Fruit fly (Drosophila melanogaster) whole organism, wandering third instar larva: Measurements from ENCODE around the gene Traf-like.

Experiments
- Abd-B ChIP-seq: fragments of >200 bp; optimal IDR thresholded peaks from 2 replicates; lab custom pipeline; 2017; ENCODE audit warnings: missing biosample characterization, missing genetic modification characterization
- CG32264 ChIP-seq: fragments of 200-800 bp; sonication (Bioruptor generic); optimal IDR thresholded peaks from 2 replicates; lab custom pipeline; 2016; ENCODE audit warnings: missing biosample characterization, missing genetic modification characterization
- CG9705 ChIP-seq: fragments of 200-800 bp; sonication (Bioruptor generic); optimal IDR thresholded peaks from 2 replicates; lab custom pipeline; 2018; ENCODE audit warnings: missing biosample characterization, mild to moderate bottlenecking, missing genetic modification characterization
- CrebA ChIP-seq: fragments of 200-800 bp; sonication (Bioruptor generic); optimal IDR thresholded peaks from 2 replicates; lab custom pipeline; 2016; ENCODE audit warnings: missing biosample characterization, mild to moderate bottlenecking, missing genetic modification characterization, borderline replicate concordance
- Dfd ChIP-seq: fragments of >200 bp; optimal IDR thresholded peaks from 2 replicates; lab custom pipeline; 2017; ENCODE audit warnings: missing biosample characterization, missing genetic modification characterization
- Dif ChIP-seq: fragments of 200-275, 200-300 bp; sonication (Bioruptor generic); optimal IDR thresholded peaks from 2 replicates; lab custom pipeline; 2018; ENCODE audit warnings: missing biosample characterization, missing genetic modification characterization; ENCODE audit not compliant: partially characterized antibody
- GATAd ChIP-seq: sonication (Bioruptor generic); optimal IDR thresholded peaks from 2 replicates; lab custom pipeline; 2016; ENCODE audit warnings: missing biosample characterization, missing genetic modification characterization
- HLH106 ChIP-seq: fragments of 200-800 bp; optimal IDR thresholded peaks from 3 replicates; lab custom pipeline; 2019; ENCODE audit warnings: missing biosample characterization, mild to moderate bottlenecking, missing genetic modification characterization, moderate library complexity
- Hnf4 ChIP-seq: fragments of 200-800 bp; sonication (Bioruptor generic); optimal IDR thresholded peaks from 2 replicates; lab custom pipeline; 2016; ENCODE audit warnings: missing biosample characterization, mild to moderate bottlenecking, missing genetic modification characterization
- Hr78 ChIP-seq: fragments of >200 bp; optimal IDR thresholded peaks from 2 replicates; lab custom pipeline; 2017; ENCODE audit warnings: missing biosample characterization, missing genetic modification characterization
- Hr83 ChIP-seq: fragments of 200-300 bp; sonication (Bioruptor generic); optimal IDR thresholded peaks from 2 replicates; lab custom pipeline; 2016; ENCODE audit warnings: missing biosample characterization, mild to moderate bottlenecking, missing genetic modification characterization, moderate library complexity; ENCODE audit not compliant: poor library complexity, severe bottlenecking
- Jra ChIP-seq: sonication (Bioruptor generic); optimal IDR thresholded peaks from 2 replicates; lab custom pipeline; 2016; ENCODE audit warnings: missing biosample characterization, missing genetic modification characterization
- Mio ChIP-seq: sonication (Bioruptor generic); optimal IDR thresholded peaks from 2 replicates; lab custom pipeline; 2016; ENCODE audit warnings: missing biosample characterization, missing genetic modification characterization
- Myc ChIP-seq: fragments of >200 bp; optimal IDR thresholded peaks from 2 replicates; lab custom pipeline; 2017
- N ChIP-seq: fragments of >200 bp; optimal IDR thresholded peaks from 2 replicates; lab custom pipeline; 2018; ENCODE audit warnings: missing biosample characterization, missing external identifiers, missing genetic modification characterization
- OdsH ChIP-seq: fragments of 200-800 bp; sonication (Bioruptor generic); optimal IDR thresholded peaks from 2 replicates; lab custom pipeline; 2016; ENCODE audit warnings: missing biosample characterization, mild to moderate bottlenecking, missing genetic modification characterization
- Rel ChIP-seq, 2 experiments: fragments of 200-800 bp; sonication (Bioruptor generic) in 1 of 2; optimal IDR thresholded peaks; 2 replicates in 1 of 2; 3 replicates in 1 of 2; lab custom pipeline; 2016 to 2019; ENCODE audit warnings: mild to moderate bottlenecking in 2 of 2, missing biosample characterization in 2 of 2, missing genetic modification characterization in 2 of 2, moderate library complexity in 1 of 2
- Sp1 ChIP-seq: fragments of 200-800 bp; sonication (Bioruptor generic); optimal IDR thresholded peaks from 3 replicates; lab custom pipeline; 2019; ENCODE audit warnings: missing biosample characterization, mild to moderate bottlenecking, missing genetic modification characterization, moderate library complexity
- Vsx2 ChIP-seq: fragments of 200-300, 225-300 bp; sonication (Bioruptor generic); optimal IDR thresholded peaks from 2 replicates; lab custom pipeline; 2018; ENCODE audit warnings: missing biosample characterization, missing genetic modification characterization; ENCODE audit not compliant: partially characterized antibody
- br ChIP-seq: fragments of 200-800 bp; sonication (Bioruptor generic); optimal IDR thresholded peaks from 2 replicates; lab custom pipeline; 2016; ENCODE audit warnings: missing biosample characterization, missing genetic modification characterization
- brk ChIP-seq: fragments of 200-800 bp; sonication (Bioruptor generic); optimal IDR thresholded peaks from 2 replicates; lab custom pipeline; 2016; ENCODE audit warnings: missing biosample characterization, mild to moderate bottlenecking, missing genetic modification characterization
- dl ChIP-seq, 2 experiments: fragments of 175-275, 200-275 bp in 1 of 2; fragments of 200-275 bp in 1 of 2; sonication (Bioruptor generic); optimal IDR thresholded peaks; lab custom pipeline; 2018; ENCODE audit warnings: mild to moderate bottlenecking in 2 of 2, missing biosample characterization in 2 of 2, missing genetic modification characterization in 2 of 2, moderate library complexity in 2 of 2; ENCODE audit not compliant: partially characterized antibody in 2 of 2, insufficient read depth in 1 of 2
- dmrt93B ChIP-seq: fragments of 200-800 bp; sonication (Bioruptor generic); optimal IDR thresholded peaks from 2 replicates; lab custom pipeline; 2018; ENCODE audit warnings: missing biosample characterization, mild to moderate bottlenecking, missing genetic modification characterization
- dsf ChIP-seq: sonication (Bioruptor generic); optimal IDR thresholded peaks from 2 replicates; lab custom pipeline; 2016; ENCODE audit warnings: missing biosample characterization, missing genetic modification characterization, borderline replicate concordance
- ey ChIP-seq: fragments of 200-800 bp; sonication (Bioruptor generic); optimal IDR thresholded peaks from 2 replicates; lab custom pipeline; 2016; ENCODE audit warnings: missing biosample characterization, missing genetic modification characterization
- foxo ChIP-seq, 2 experiments: fragments of 200-800 bp; sonication (Bioruptor generic); optimal IDR thresholded peaks; 2 replicates in 1 of 2; 3 replicates in 1 of 2; lab custom pipeline; 2016 to 2017; ENCODE audit warnings: missing biosample characterization in 2 of 2, missing genetic modification characterization in 2 of 2
- fru ChIP-seq: fragments of 200-800 bp; sonication (Bioruptor generic); optimal IDR thresholded peaks from 3 replicates; lab custom pipeline; 2016; ENCODE audit warnings: missing biosample characterization, mild to moderate bottlenecking, missing genetic modification characterization
- h ChIP-seq: fragments of 200-800 bp; sonication (Bioruptor generic); optimal IDR thresholded peaks from 3 replicates; lab custom pipeline; 2016; ENCODE audit warnings: missing biosample characterization, mild to moderate bottlenecking, missing genetic modification characterization
- jim ChIP-seq: fragments of 175-275, 200-325 bp; sonication (Bioruptor generic); optimal IDR thresholded peaks from 2 replicates; lab custom pipeline; 2016; ENCODE audit warnings: missing biosample characterization, mild to moderate bottlenecking, missing genetic modification characterization
- lola ChIP-seq: fragments of >200 bp; optimal IDR thresholded peaks from 2 replicates; lab custom pipeline; 2017; ENCODE audit warnings: missing biosample characterization, missing genetic modification characterization
- pan ChIP-seq: fragments of >200 bp; optimal IDR thresholded peaks from 2 replicates; lab custom pipeline; 2017
- psq ChIP-seq: fragments of 200-800 bp; sonication (Bioruptor generic); optimal IDR thresholded peaks from 3 replicates; lab custom pipeline; 2017; ENCODE audit warnings: missing biosample characterization, mild to moderate bottlenecking, missing genetic modification characterization, moderate library complexity
- rgr ChIP-seq: fragments of 200-800 bp; sonication (Bioruptor generic); optimal IDR thresholded peaks from 3 replicates; lab custom pipeline; 2016; ENCODE audit warnings: missing biosample characterization, mild to moderate bottlenecking, missing genetic modification characterization
- sage ChIP-seq: fragments of 200-800 bp; sonication (Bioruptor generic); optimal IDR thresholded peaks from 2 replicates; lab custom pipeline; 2016; ENCODE audit warnings: missing biosample characterization, mild to moderate bottlenecking, missing genetic modification characterization
- sv ChIP-seq: fragments of 200-800 bp; sonication (Bioruptor generic); optimal IDR thresholded peaks from 3 replicates; lab custom pipeline; 2016; ENCODE audit warnings: missing biosample characterization, missing genetic modification characterization
- tai ChIP-seq: sonication (Bioruptor generic); optimal IDR thresholded peaks from 2 replicates; lab custom pipeline; 2016; ENCODE audit warnings: missing biosample characterization, missing genetic modification characterization
- usp ChIP-seq: fragments of >200 bp; optimal IDR thresholded peaks from 2 replicates; lab custom pipeline; 2017; ENCODE audit warnings: missing biosample characterization, missing genetic modification characterization
- woc ChIP-seq: sonication (Bioruptor generic); optimal IDR thresholded peaks from 2 replicates; lab custom pipeline; 2016; ENCODE audit warnings: missing biosample characterization, mild to moderate bottlenecking, missing genetic modification characterization

Traf-like gene

DNA sequence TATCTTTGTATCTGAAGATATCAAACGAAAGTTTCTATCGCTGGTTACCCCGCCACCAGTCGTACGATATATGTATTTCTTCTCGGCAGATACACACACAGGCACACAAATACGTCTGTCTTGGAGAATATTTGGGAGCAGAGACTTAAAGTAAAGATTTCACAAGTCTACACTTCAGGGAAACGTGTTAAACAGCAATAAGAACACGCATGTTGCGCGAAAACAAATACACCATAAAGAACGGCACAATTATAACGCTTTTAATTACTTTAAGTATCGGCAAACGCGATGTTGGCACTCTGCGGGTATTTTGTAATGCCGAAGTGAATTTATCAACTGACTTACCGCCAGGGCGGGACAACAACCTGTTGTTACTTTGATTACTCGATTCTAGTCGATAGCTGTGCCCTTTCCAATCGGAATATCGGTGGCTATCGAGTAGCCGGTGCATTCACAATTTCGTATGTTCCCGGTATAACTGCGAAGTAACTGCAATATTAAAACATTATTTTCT lies 7.1 kb downstream of the Traf-like start, which contains the start of gene AnxB11:
AnxB11 (minus strand) TSS at position 367 of the 514 bp plus-strand sequence.
- TF ChIP-seq Abd-B (GFP tag; lab: Kevin White, UChicago) (no peak), Dfd (GFP tag; lab: Kevin White, UChicago) (no peak), sv (GFP tag; lab: Kevin White, UChicago) (no peak), Rel (GFP tag; optimal IDR thresholded peaks at IDR 0.05; lab: Kevin White, UChicago) (no peak), Rel (tag; optimal IDR thresholded peaks at IDR 0.05; lab: Kevin White, UChicago) (peak; percentile 40), OdsH (GFP tag; lab: Kevin White, UChicago) (peak; percentile 2), brk (GFP tag; lab: Kevin White, UChicago) (no peak), Vsx2 (GFP tag; lab: Kevin White, UChicago) (no peak), Jra (GFP tag; lab: Kevin White, UChicago) (peak; percentile 6)

DNA sequence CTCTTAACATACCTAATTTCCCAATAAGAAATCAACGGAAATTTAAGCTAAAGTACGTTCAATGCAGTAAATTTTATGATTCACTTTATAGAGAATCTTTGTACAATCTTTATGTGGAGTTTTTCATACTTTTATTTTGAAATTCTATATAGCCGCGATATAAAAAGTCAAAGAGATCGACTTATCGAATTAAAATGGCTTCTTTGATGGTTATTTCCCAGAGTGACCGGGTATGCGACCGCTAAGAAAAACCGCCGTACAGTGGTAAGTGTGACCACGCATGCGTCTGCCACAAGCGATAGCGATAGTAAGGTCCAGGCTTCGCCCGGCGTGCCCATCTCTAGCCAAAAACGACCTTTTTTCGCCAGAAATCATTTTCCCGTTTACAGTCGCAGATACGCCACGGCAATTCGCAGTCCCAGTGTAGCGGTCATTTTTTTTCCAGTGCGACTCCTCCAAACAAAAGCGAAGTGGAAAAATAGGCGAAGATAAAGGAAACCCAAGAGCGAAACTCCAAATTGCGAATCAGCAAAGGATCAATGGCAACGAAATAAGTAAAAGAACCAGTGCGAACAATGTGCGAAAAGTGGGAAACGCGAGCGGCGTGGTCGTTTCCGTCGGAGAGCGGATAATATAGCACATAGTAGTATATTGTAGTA lies 7.7 kb downstream of the Traf-like start, which contains the start of gene hang:
hang (plus strand) TSS at position 366 of the 659 bp plus-strand sequence.
- no peak for TF ChIP-seq Dif (GFP tag; lab: Kevin White, UChicago)
- no peak for TF ChIP-seq sage
- peak; percentile 21 for TF ChIP-seq OdsH (GFP tag; lab: Kevin White, UChicago)
- TF ChIP-seq Hnf4 (GFP tag; lab: Kevin White, UChicago): peak; percentile 49
- TF ChIP-seq dsf: peak; percentile 1
- no peak for TF ChIP-seq Mio (GFP tag; lab: Kevin White, UChicago)
- peak; percentile 30 for TF ChIP-seq br
- peak; percentile 45 for TF ChIP-seq Hr83 (GFP tag; lab: Kevin White, UChicago)
- TF ChIP-seq CG32264 (GFP tag; lab: Kevin White, UChicago): no peak
- TF ChIP-seq usp (GFP tag; lab: Kevin White, UChicago): no peak
- no peak for TF ChIP-seq Rel (GFP tag; optimal IDR thresholded peaks at IDR 0.05; lab: Kevin White, UChicago)
- TF ChIP-seq Rel (tag; optimal IDR thresholded peaks at IDR 0.05; lab: Kevin White, UChicago): peak; percentile 44
- peak; percentile 54 for TF ChIP-seq rgr
- no peak for TF ChIP-seq Jra (GFP tag; lab: Kevin White, UChicago)
- no peak for TF ChIP-seq Abd-B (GFP tag; lab: Kevin White, UChicago)
- TF ChIP-seq Myc (lab: Kevin White, UChicago): no peak
- TF ChIP-seq fru (GFP tag; lab: Kevin White, UChicago): no peak
- TF ChIP-seq foxo (GFP tag; optimal IDR thresholded peaks at IDR 0.05; lab: Kevin White, UChicago): peak in 1 of 2 experiments; percentile 46
- TF ChIP-seq woc: peak; percentile 7
- TF ChIP-seq jim (GFP tag; lab: Kevin White, UChicago): peak; percentile 44
- no peak for TF ChIP-seq CG9705
- no peak for TF ChIP-seq pan
- TF ChIP-seq Hr78: no peak
- TF ChIP-seq h (GFP tag; lab: Kevin White, UChicago): peak; percentile 54
- TF ChIP-seq lola (GFP tag; lab: Kevin White, UChicago): no peak
- TF ChIP-seq dl (GFP tag; optimal IDR thresholded peaks at IDR 0.05; lab: Kevin White, UChicago; ENCODE audit: insufficient read depth in 1 of 2, partially characterized antibody in 2 of 2): peak in 1 of 2 experiments; percentile 14
- peak; percentile 79 for TF ChIP-seq psq (GFP tag; lab: Kevin White, UChicago)
- TF ChIP-seq tai (GFP tag; lab: Kevin White, UChicago): no peak
- TF ChIP-seq dmrt93B (GFP tag; lab: Kevin White, UChicago): no peak
- no peak for TF ChIP-seq brk (GFP tag; lab: Kevin White, UChicago)
- TF ChIP-seq sv (GFP tag; lab: Kevin White, UChicago): no peak
- TF ChIP-seq CrebA (GFP tag; lab: Kevin White, UChicago): no peak
- TF ChIP-seq HLH106: peak; percentile 3
- TF ChIP-seq Vsx2 (GFP tag; lab: Kevin White, UChicago): no peak
- TF ChIP-seq ey (GFP tag; lab: Kevin White, UChicago): peak; percentile 4
- TF ChIP-seq N (GFP tag; lab: Kevin White, UChicago): no peak
- no peak for TF ChIP-seq GATAd (GFP tag; lab: Kevin White, UChicago)
- TF ChIP-seq Sp1 (GFP tag; lab: Kevin White, UChicago): peak; percentile 54
- TF ChIP-seq Dfd (GFP tag; lab: Kevin White, UChicago): no peak
